Worm (Caenorhabditis elegans) whole organism, young adult: ENCODE measurements around the gene spds-1.

Source experiments
- B0336.3 ChIP-seq: fragments of 200-800 bp; sonication (Bioruptor generic); IDR thresholded peaks from 2 replicates; pipeline ENCODE4 v1.3.6; 2022; ENCODE audit warnings: missing genetic modification characterization, missing compliant biosample characterization
- C17E4.6 ChIP-seq: fragments of 200-800 bp; sonication (Bioruptor generic); IDR thresholded peaks from 2 replicates; pipeline ENCODE4 v1.3.6; 2022; ENCODE audit warnings: missing genetic modification reagents, missing genetic modification characterization, missing compliant biosample characterization
- F23B12.7 ChIP-seq: sonication (generic microtip); optimal IDR thresholded peaks from 2 replicates; lab custom pipeline; 2017; ENCODE audit warnings: missing genetic modification characterization, mild to moderate bottlenecking, missing compliant biosample characterization, antibody characterized with exemption, moderate library complexity; ENCODE audit not compliant: insufficient read depth
- F33H1.4 ChIP-seq: fragments of 200-800 bp; sonication (Bioruptor generic); IDR thresholded peaks from 2 replicates; pipeline ENCODE4 v1.3.6; 2022; ENCODE audit warnings: missing genetic modification reagents, missing genetic modification characterization, missing compliant biosample characterization
- F37B4.10 ChIP-seq: fragments of 200-800 bp; sonication (Bioruptor generic); IDR thresholded peaks from 2 replicates; pipeline ENCODE4 v1.3.6; 2022; ENCODE audit warnings: missing genetic modification characterization, missing compliant biosample characterization
- F39B2.1 ChIP-seq: fragments of 200-800 bp; sonication (Bioruptor generic); IDR thresholded peaks from 2 replicates; pipeline ENCODE4 v1.3.6; 2022; ENCODE audit warnings: missing genetic modification reagents, missing genetic modification characterization, missing compliant biosample characterization
- T07F8.4 ChIP-seq: sonication (generic microtip); optimal IDR thresholded peaks from 2 replicates; lab custom pipeline; 2016; ENCODE audit warnings: mild to moderate bottlenecking, missing genetic modification characterization, moderate library complexity, missing compliant biosample characterization
- T26A5.8 ChIP-seq: sonication (generic microtip); optimal IDR thresholded peaks from 2 replicates; lab custom pipeline; 2016; ENCODE audit warnings: missing genetic modification characterization, missing compliant biosample characterization
- Y53G8AR.9 ChIP-seq: fragments of 200-800 bp; sonication (Bioruptor generic); conservative IDR thresholded peaks from 2 replicates; pipeline ENCODE4 v1.3.6; 2022; ENCODE audit warnings: missing genetic modification reagents, missing genetic modification characterization, missing compliant biosample characterization
- Y56A3A.18 ChIP-seq: fragments of 200-800 bp; sonication (Bioruptor generic); IDR thresholded peaks from 2 replicates; pipeline ENCODE4 v1.3.6; 2022; ENCODE audit warnings: missing genetic modification reagents, missing genetic modification characterization, missing compliant biosample characterization
- Y79H2A.3 ChIP-seq: fragments of 200-800 bp; sonication (Bioruptor generic); conservative IDR thresholded peaks from 2 replicates; pipeline ENCODE4 v1.3.6; 2022; ENCODE audit warnings: missing genetic modification reagents, missing genetic modification characterization, missing compliant biosample characterization
- Y95B8A.8 ChIP-seq: fragments of 200-800 bp; sonication (Bioruptor generic); IDR thresholded peaks from 2 replicates; pipeline ENCODE4 v1.3.6; 2022; ENCODE audit warnings: missing genetic modification reagents, missing genetic modification characterization, missing compliant biosample characterization
- ama-1 ChIP-seq, 3 experiments: fragments of 150-350 bp in 1 of 3; sonication (generic microtip) in 2 of 3; optimal IDR thresholded peaks; 2 replicates each; lab custom pipeline; 2014 to 2018; ENCODE audit warnings: missing biosample characterization in 2 of 3, missing genetic modification characterization in 2 of 3, missing genetic modification reagents in 2 of 3
- aptf-2 ChIP-seq: fragments of 200-800 bp; sonication (Bioruptor generic); conservative IDR thresholded peaks from 2 replicates; pipeline ENCODE4 v1.3.6; 2022; ENCODE audit warnings: missing genetic modification reagents, missing genetic modification characterization, missing compliant biosample characterization
- athp-1 ChIP-seq: sonication (generic microtip); optimal IDR thresholded peaks from 2 replicates; lab custom pipeline; 2017; ENCODE audit warnings: mild to moderate bottlenecking, missing genetic modification characterization, missing compliant biosample characterization
- attf-6 ChIP-seq: fragments of 200-800 bp; sonication (Bioruptor generic); IDR thresholded peaks from 2 replicates; pipeline ENCODE4 v1.3.6; 2022; ENCODE audit warnings: missing genetic modification reagents, missing genetic modification characterization, missing compliant biosample characterization
- bed-1 ChIP-seq: fragments of 200-800 bp; sonication (Bioruptor generic); IDR thresholded peaks from 2 replicates; pipeline ENCODE4 v1.3.6; 2022; ENCODE audit warnings: missing genetic modification reagents, missing genetic modification characterization, missing compliant biosample characterization
- bed-2 ChIP-seq: fragments of 200-800 bp; sonication (Bioruptor generic); IDR thresholded peaks from 2 replicates; pipeline ENCODE4 v1.3.6; 2022; ENCODE audit warnings: missing genetic modification reagents, missing genetic modification characterization, missing compliant biosample characterization
- cebp-1 ChIP-seq, 2 experiments: fragments of 200-800 bp in 1 of 2; sonication (Bioruptor generic) in 1 of 2; sonication (generic microtip) in 1 of 2; IDR thresholded peaks in 1 of 2; optimal IDR thresholded peaks in 1 of 2; 2 replicates each; pipeline versions ENCODE4 v1.3.6 to Lab custom; 2017 to 2022; ENCODE audit warnings: missing compliant biosample characterization in 2 of 2, missing genetic modification characterization in 2 of 2, mild to moderate bottlenecking in 1 of 2, missing genetic modification reagents in 1 of 2, moderate library complexity in 1 of 2
- cebp-2 ChIP-seq: fragments of 200-800 bp; sonication (Bioruptor generic); IDR thresholded peaks from 2 replicates; pipeline ENCODE4 v1.3.6; 2022; ENCODE audit warnings: missing genetic modification characterization, missing compliant biosample characterization
- ceh-79 ChIP-seq: sonication (generic microtip); optimal IDR thresholded peaks from 2 replicates; lab custom pipeline; 2017; ENCODE audit warnings: mild to moderate bottlenecking, missing genetic modification characterization, missing compliant biosample characterization
- ceh-91 ChIP-seq: fragments of 200-800 bp; sonication (Bioruptor generic); IDR thresholded peaks from 2 replicates; pipeline ENCODE4 v1.3.6; 2022; ENCODE audit warnings: missing genetic modification reagents, missing genetic modification characterization, missing compliant biosample characterization
- chd-7 ChIP-seq: sonication (generic microtip); optimal IDR thresholded peaks from 2 replicates; lab custom pipeline; 2016; ENCODE audit warnings: mild to moderate bottlenecking, missing genetic modification characterization, moderate library complexity, missing compliant biosample characterization
- ekl-4 ChIP-seq: fragments of 200-800 bp; sonication (Bioruptor generic); IDR thresholded peaks from 2 replicates; pipeline ENCODE4 v1.3.6; 2022; ENCODE audit warnings: missing genetic modification reagents, missing genetic modification characterization, missing compliant biosample characterization
- fkh-3 ChIP-seq: sonication (generic microtip); optimal IDR thresholded peaks from 2 replicates; lab custom pipeline; 2016; ENCODE audit warnings: mild to moderate bottlenecking, missing genetic modification characterization, missing compliant biosample characterization
- him-1 ChIP-seq: sonication (generic microtip); optimal IDR thresholded peaks from 2 replicates; lab custom pipeline; 2016; ENCODE audit warnings: missing genotype, missing genetic modification reagents, missing genetic modification characterization, missing compliant biosample characterization
- hmg-1.2 ChIP-seq: fragments of 200-800 bp; sonication (Bioruptor generic); IDR thresholded peaks from 2 replicates; pipeline ENCODE4 v1.3.6; 2022; ENCODE audit warnings: missing genetic modification reagents, missing genetic modification characterization, missing compliant biosample characterization
- hsf-1 ChIP-seq: fragments of 200-800 bp; sonication (Bioruptor generic); IDR thresholded peaks from 2 replicates; pipeline ENCODE4 v1.3.6; 2022; ENCODE audit warnings: missing genetic modification reagents, missing genetic modification characterization, missing compliant biosample characterization
- let-526 ChIP-seq: fragments of 200-800 bp; sonication (Bioruptor generic); IDR thresholded peaks from 2 replicates; pipeline ENCODE4 v1.3.6; 2022; ENCODE audit warnings: missing genetic modification reagents, missing genetic modification characterization, missing compliant biosample characterization
- lin-26 ChIP-seq: fragments of 200-800 bp; sonication (Bioruptor generic); IDR thresholded peaks from 2 replicates; pipeline ENCODE4 v1.3.6; 2022; ENCODE audit warnings: missing genetic modification reagents, missing genetic modification characterization, missing compliant biosample characterization
- lin-40 ChIP-seq: sonication (generic microtip); optimal IDR thresholded peaks from 2 replicates; lab custom pipeline; 2016; ENCODE audit warnings: missing genetic modification characterization, mild to moderate bottlenecking, missing compliant biosample characterization, missing genotype, missing genetic modification reagents
- lin-54 ChIP-seq: fragments of 200-800 bp; sonication (Bioruptor generic); optimal IDR thresholded peaks from 2 replicates; lab custom pipeline; 2018; ENCODE audit warnings: mild to moderate bottlenecking, missing genetic modification characterization, missing compliant biosample characterization
- mcd-1 ChIP-seq: fragments of 200-800 bp; sonication (Bioruptor generic); IDR thresholded peaks from 2 replicates; pipeline ENCODE4 v1.3.6; 2022; ENCODE audit warnings: missing genetic modification reagents, missing genetic modification characterization, missing compliant biosample characterization
- mes-4 ChIP-seq: sonication (generic microtip); optimal IDR thresholded peaks from 2 replicates; lab custom pipeline; 2016; ENCODE audit warnings: missing genotype, missing genetic modification characterization, missing compliant biosample characterization
- nfyb-1 ChIP-seq: fragments of 200-800 bp; sonication (Bioruptor generic); IDR thresholded peaks from 2 replicates; pipeline ENCODE4 v1.3.6; 2022; ENCODE audit warnings: missing genetic modification reagents, missing genetic modification characterization, missing compliant biosample characterization
- nhr-80 ChIP-seq: sonication (generic microtip); optimal IDR thresholded peaks from 2 replicates; lab custom pipeline; 2016; ENCODE audit warnings: missing genetic modification characterization, missing compliant biosample characterization
- repo-1 ChIP-seq: sonication (generic microtip); optimal IDR thresholded peaks from 2 replicates; lab custom pipeline; 2017; ENCODE audit warnings: mild to moderate bottlenecking, missing genetic modification characterization, missing compliant biosample characterization
- snpc-1.1 ChIP-seq: sonication (generic microtip); optimal IDR thresholded peaks from 2 replicates; lab custom pipeline; 2017; ENCODE audit warnings: missing genetic modification characterization, mild to moderate bottlenecking, missing compliant biosample characterization, antibody characterized with exemption, moderate library complexity, missing genotype, missing genetic modification reagents; ENCODE audit not compliant: insufficient read depth
- snpc-1.3 ChIP-seq: sonication (generic microtip); optimal IDR thresholded peaks from 2 replicates; lab custom pipeline; 2017; ENCODE audit warnings: missing genetic modification characterization, mild to moderate bottlenecking, missing compliant biosample characterization, antibody characterized with exemption, moderate library complexity, missing genotype, missing genetic modification reagents; ENCODE audit not compliant: insufficient read depth
- somi-1 ChIP-seq: fragments of 200-800 bp; sonication (Bioruptor generic); optimal IDR thresholded peaks from 2 replicates; lab custom pipeline; 2018; ENCODE audit warnings: mild to moderate bottlenecking, missing genetic modification characterization, missing compliant biosample characterization
- tbp1 ChIP-seq: fragments of 200-800 bp; sonication (Bioruptor generic); optimal IDR thresholded peaks from 2 replicates; lab custom pipeline; 2018; ENCODE audit warnings: mild to moderate bottlenecking, missing genetic modification characterization, missing compliant biosample characterization
- unc-130 ChIP-seq: sonication (generic microtip); optimal IDR thresholded peaks from 2 replicates; lab custom pipeline; 2016; ENCODE audit warnings: missing genetic modification reagents, missing genetic modification characterization, missing compliant biosample characterization

Gene spds-1

ce11 chrII:12778374-12778773, 28.3 kb upstream of the spds-1 start (continued):
- TF ChIP-seq Y79H2A.3 (GFP tag; lab: Robert Waterston, UW) (peak; percentile 50; the same call in 1 of the 2 replicates), lin-26 (GFP tag; lab: Robert Waterston, UW) (peak; percentile 100)

ce11 chrII:12785391-12785790, 21.3 kb upstream of the spds-1 start, which contains the start of gene Y46G5A.15:
TSS of gene Y46G5A.15 (minus strand) at chrII:12785416.
- TF ChIP-seq hmg-1.2 (GFP tag; lab: Robert Waterston, UW) (0 out of 2 replicates have a peak, but pooled peaks have one; percentile 17), somi-1 (GFP tag; lab: Kevin White, UChicago) (no peak), C17E4.6 (GFP tag; lab: Robert Waterston, UW) (no peak), ekl-4 (GFP tag; lab: Robert Waterston, UW) (no peak), mes-4 (no peak), bed-1 (no peak), cebp-1 (GFP tag; IDR thresholded peaks at IDR 0.05; lab: Robert Waterston, UW) (no peak), cebp-1 (tag; optimal IDR thresholded peaks at IDR 0.05; lab: Kevin White, UChicago) (no peak)

- no peak for TF ChIP-seq ama-1 (optimal IDR thresholded peaks at IDR 0.05; lab: Kevin White, UChicago)
- TF ChIP-seq ama-1 (GFP tag; optimal IDR thresholded peaks at IDR 0.05; lab: Kevin White, UChicago) = peak; percentile 8 to 70
- no peak for TF ChIP-seq ceh-79 (tag; lab: Kevin White, UChicago)
- TF ChIP-seq lin-40 (tag; lab: Kevin White, UChicago) = peak; percentile 2
- no peak for TF ChIP-seq fkh-3 (tag; lab: Kevin White, UChicago)
- TF ChIP-seq ceh-91 (GFP tag; lab: Robert Waterston, UW) = 0 out of 2 replicates have a peak, but pooled peaks have one; percentile 34
- TF ChIP-seq Y56A3A.18 (GFP tag; lab: Robert Waterston, UW) = no peak
- peak; percentile 62; the same call in 1 of the 2 replicates for TF ChIP-seq nfyb-1
- peak; percentile 3 for TF ChIP-seq athp-1 (tag; lab: Kevin White, UChicago)
- TF ChIP-seq B0336.3 (GFP tag; lab: Robert Waterston, UW) = peak; percentile 59; the same call in 1 of the 2 replicates
- TF ChIP-seq snpc-1.3 (tag; lab: Kevin White, UChicago) = no peak
- TF ChIP-seq mcd-1 = peak; percentile 50
- TF ChIP-seq snpc-1.1 (tag; lab: Kevin White, UChicago) = no peak
- peak; percentile 40 for TF ChIP-seq lin-54 (GFP tag; lab: Kevin White, UChicago)
- no peak for TF ChIP-seq unc-130 (GFP tag; lab: Kevin White, UChicago)
- no peak for TF ChIP-seq F37B4.10
- TF ChIP-seq cebp-2 (GFP tag; lab: Robert Waterston, UW) = 0 out of 2 replicates have a peak, but pooled peaks have one; percentile 26
- TF ChIP-seq nhr-80 (tag; lab: Kevin White, UChicago) = no peak
- 0 out of 2 replicates have a peak, but pooled peaks have one; percentile 4 for TF ChIP-seq hmg-1.2 (GFP tag; lab: Robert Waterston, UW)
- TF ChIP-seq repo-1 (tag; lab: Kevin White, UChicago) = peak; percentile 38
- no peak for TF ChIP-seq T26A5.8 (tag; lab: Kevin White, UChicago)
- TF ChIP-seq hsf-1 = peak; percentile 32; the same call in 1 of the 2 replicates
- 0 out of 2 replicates have a peak, but pooled peaks have one; percentile 11 for TF ChIP-seq Y53G8AR.9 (GFP tag; lab: Robert Waterston, UW)
- TF ChIP-seq somi-1 (GFP tag; lab: Kevin White, UChicago) = peak; percentile 30
- peak; percentile 49 for TF ChIP-seq chd-7 (tag; lab: Kevin White, UChicago)
- peak; percentile 44 for TF ChIP-seq him-1 (tag; lab: Kevin White, UChicago)
- 0 out of 2 replicates have a peak, but pooled peaks have one; percentile 37 for TF ChIP-seq let-526 (GFP tag; lab: Robert Waterston, UW)
- no peak for TF ChIP-seq T07F8.4
- TF ChIP-seq aptf-2 (GFP tag; lab: Robert Waterston, UW) = no peak
- peak; percentile 6; the same call in 1 of the 2 replicates for TF ChIP-seq F33H1.4 (GFP tag; lab: Robert Waterston, UW)
- 0 out of 2 replicates have a peak, but pooled peaks have one; percentile 19 for TF ChIP-seq attf-6 (GFP tag; lab: Robert Waterston, UW)
- peak; percentile 10; the same call in 1 of the 2 replicates for TF ChIP-seq Y95B8A.8 (GFP tag; lab: Robert Waterston, UW)
- peak; percentile 50; the same call in 1 of the 2 replicates for TF ChIP-seq cebp-1 (GFP tag; IDR thresholded peaks at IDR 0.05; lab: Robert Waterston, UW)
- TF ChIP-seq cebp-1 (tag; optimal IDR thresholded peaks at IDR 0.05; lab: Kevin White, UChicago) = peak; percentile 84
- no peak for TF ChIP-seq Y79H2A.3 (GFP tag; lab: Robert Waterston, UW)
- no peak for TF ChIP-seq F23B12.7 (tag; lab: Kevin White, UChicago)
- TF ChIP-seq lin-26 (GFP tag; lab: Robert Waterston, UW) = no peak
- peak; percentile 6 for TF ChIP-seq tbp1
- no peak for TF ChIP-seq bed-2
- no peak for TF ChIP-seq F39B2.1
These were observed 18.9 kb upstream of the spds-1 start, which contains the start of gene alkb-7 for ce11 chrII:12787831-12788248. TSS of gene alkb-7 (minus strand) at chrII:12788153.
